Worm (Caenorhabditis elegans): ENCODE results near the gene F40G12.4.
A peak's percentile ranks its signal among the peaks of the same experiment; 100 is the strongest.

F40G12.4 gene

DNA sequence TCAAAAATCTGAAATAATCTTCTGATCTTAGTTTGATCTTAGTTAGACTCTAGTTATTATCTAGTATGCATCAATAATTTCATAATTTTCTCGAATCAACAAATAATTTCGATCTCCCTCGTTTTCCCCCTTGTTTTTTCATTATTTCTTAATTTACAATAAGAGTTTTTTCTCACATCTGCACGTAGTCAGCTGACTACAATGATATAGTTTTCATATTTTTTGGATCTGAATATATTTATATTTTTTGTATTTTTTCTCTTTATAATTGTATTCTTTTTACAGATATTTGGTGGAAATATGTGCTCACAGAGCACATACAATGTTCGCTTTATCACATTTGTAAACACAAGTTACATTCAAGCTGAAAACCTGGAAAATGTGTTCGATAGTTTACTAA lies 24.6 kb downstream of the F40G12.4 start, which contains the start of gene sre-7:
sre-7 (plus strand) TSS at position 301 of the 400 bp plus-strand sequence.
- TF ChIP-seq nhr-2 (tag; optimal IDR thresholded peaks at IDR 0.05), result no peak
- TF ChIP-seq tbx-8 (GFP tag; optimal IDR thresholded peaks at IDR 0.05), result no peak
- TF ChIP-seq nhr-28 (tag; optimal IDR thresholded peaks at IDR 0.05), result no peak
- TF ChIP-seq M03D4.4 (tag; optimal IDR thresholded peaks at IDR 0.05), result no peak
- TF ChIP-seq pha-4 (tag; optimal IDR thresholded peaks at IDR 0.05), result no peak
- TF ChIP-seq hlh-1 (tag; optimal IDR thresholded peaks at IDR 0.05), result no peak
- TF ChIP-seq unc-120 (tag; optimal IDR thresholded peaks at IDR 0.05; ENCODE audit: poor library complexity, severe bottlenecking), result no peak
- TF ChIP-seq flh-1 (GFP tag; optimal IDR thresholded peaks at IDR 0.05), result no peak
- TF ChIP-seq nhr-237 (tag; optimal IDR thresholded peaks at IDR 0.05), result no peak
- TF ChIP-seq nhr-12 (tag; optimal IDR thresholded peaks at IDR 0.05), result no peak

DNA sequence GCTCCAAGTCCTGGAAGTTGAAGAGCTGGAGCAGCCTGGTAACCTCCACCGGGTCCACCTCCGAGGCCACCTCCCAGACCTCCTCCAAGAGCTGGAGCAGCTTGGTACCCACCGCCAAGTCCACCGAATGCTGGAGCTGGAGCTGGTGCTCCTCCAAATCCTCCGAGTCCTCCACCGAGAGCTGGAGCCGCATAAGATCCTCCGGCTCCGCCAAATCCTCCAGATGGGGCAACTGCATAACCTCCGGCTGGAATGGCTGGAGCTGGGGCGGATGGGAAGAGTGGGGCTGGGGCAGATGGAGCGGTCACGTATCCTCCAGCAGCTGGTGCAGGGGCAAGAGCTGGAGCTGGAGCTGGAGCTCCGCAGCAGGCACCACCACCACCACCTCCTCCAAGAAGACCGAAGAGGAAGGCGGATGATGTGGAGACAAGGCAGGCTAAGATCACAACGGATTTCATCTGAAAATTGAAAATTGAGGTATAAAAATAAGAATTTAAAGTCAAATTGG lies 27.8 kb downstream of the F40G12.4 start, which contains the start of gene K02E11.10:
K02E11.10 (minus strand) TSS at position 458 of the 508 bp plus-strand sequence.
- no peak for TF ChIP-seq nhr-2 (tag; optimal IDR thresholded peaks at IDR 0.05)
- no peak for TF ChIP-seq unc-120 (tag; optimal IDR thresholded peaks at IDR 0.05; ENCODE audit: poor library complexity, severe bottlenecking)
- TF ChIP-seq lsy-2 (tag; optimal IDR thresholded peaks at IDR 0.05), result no peak
- no peak for TF ChIP-seq nhr-28 (tag; optimal IDR thresholded peaks at IDR 0.05)
- no peak for TF ChIP-seq ztf-11 (tag; optimal IDR thresholded peaks at IDR 0.05)
- TF ChIP-seq elt-3 (tag; optimal IDR thresholded peaks at IDR 0.05), result no peak
- TF ChIP-seq mab-5 (tag; optimal IDR thresholded peaks at IDR 0.05), result no peak
- no peak for TF ChIP-seq lin-13 (tag; optimal IDR thresholded peaks at IDR 0.05)
- TF ChIP-seq zip-8 (tag; optimal IDR thresholded peaks at IDR 0.05), result no peak
- TF ChIP-seq flh-1 (GFP tag; optimal IDR thresholded peaks at IDR 0.05), result no peak
- no peak for TF ChIP-seq ceh-43 (GFP tag; optimal IDR thresholded peaks at IDR 0.05)
- no peak for TF ChIP-seq bed-3 (GFP tag; optimal IDR thresholded peaks at IDR 0.05)

DNA sequence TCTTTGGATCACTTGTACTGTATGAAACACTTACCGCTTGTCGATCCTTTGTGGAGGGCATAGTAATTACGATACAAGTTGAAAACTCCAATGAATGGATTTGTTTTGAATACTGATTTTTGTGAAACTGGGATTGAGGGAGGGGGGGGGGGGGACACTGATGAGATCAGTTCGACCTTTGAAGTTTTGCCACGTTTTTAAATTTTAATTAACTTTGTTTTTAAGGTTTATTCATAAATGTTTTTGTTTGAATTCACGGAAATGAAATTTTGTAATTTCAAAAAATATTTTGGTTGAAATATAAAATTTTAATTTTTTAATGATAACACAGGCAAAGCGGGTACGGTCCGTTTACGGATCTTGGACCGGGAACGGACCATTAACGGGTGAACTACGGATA lies 32.6 kb downstream of the F40G12.4 start, which contains the start of gene ent-3:
ent-3 (minus strand) TSS at position 101 of the 400 bp plus-strand sequence.
- TF ChIP-seq flh-1 (GFP tag; optimal IDR thresholded peaks at IDR 0.05), result no peak
- no peak for TF ChIP-seq cnd-1 (tag; optimal IDR thresholded peaks at IDR 0.05)
- no peak for TF ChIP-seq elt-1 (tag; optimal IDR thresholded peaks at IDR 0.05; ENCODE audit: borderline replicate concordance, insufficient read depth)
- TF ChIP-seq lsy-2 (tag; optimal IDR thresholded peaks at IDR 0.05), result no peak
- TF ChIP-seq sptf-1 (tag; optimal IDR thresholded peaks at IDR 0.05), result no peak
- TF ChIP-seq blmp-1 (tag; optimal IDR thresholded peaks at IDR 0.05), result no peak
- TF ChIP-seq nhr-12 (tag; optimal IDR thresholded peaks at IDR 0.05), result no peak
- TF ChIP-seq sem-2 (GFP tag; optimal IDR thresholded peaks at IDR 0.05), result no peak
- no peak for TF ChIP-seq ceh-43 (GFP tag; optimal IDR thresholded peaks at IDR 0.05)
- TF ChIP-seq nhr-237 (tag; optimal IDR thresholded peaks at IDR 0.05), result no peak

DNA sequence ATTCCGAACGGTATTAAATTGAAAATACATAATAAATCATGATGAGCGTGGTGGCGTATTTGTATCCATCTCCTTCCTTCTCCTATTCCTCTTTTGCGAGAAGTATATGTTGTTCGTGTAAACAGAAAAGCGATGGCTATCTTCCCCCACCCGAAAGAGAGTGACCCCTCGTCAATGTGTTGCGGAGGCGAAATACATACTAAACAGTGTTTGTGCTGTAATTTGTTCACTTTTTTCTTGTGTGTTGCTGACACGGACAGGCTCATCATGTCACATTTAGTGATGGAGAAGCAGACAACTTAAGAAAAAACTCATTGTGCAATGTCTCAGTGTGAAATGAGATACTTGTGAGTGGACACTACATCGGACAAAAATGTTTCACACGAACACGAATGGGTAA lies 36.9 kb downstream of the F40G12.4 start:
- TF ChIP-seq lsy-2 (tag; optimal IDR thresholded peaks at IDR 0.05), result no peak
- TF ChIP-seq ceh-83 (GFP tag; optimal IDR thresholded peaks at IDR 0.05), result no peak
- TF ChIP-seq unc-39 (tag; optimal IDR thresholded peaks at IDR 0.05), result no peak
- TF ChIP-seq ces-1 (GFP tag; optimal IDR thresholded peaks at IDR 0.05), result no peak
- no peak for TF ChIP-seq lin-32 (GFP tag; optimal IDR thresholded peaks at IDR 0.05)
- no peak for TF ChIP-seq bed-3 (GFP tag; optimal IDR thresholded peaks at IDR 0.05)

DNA sequence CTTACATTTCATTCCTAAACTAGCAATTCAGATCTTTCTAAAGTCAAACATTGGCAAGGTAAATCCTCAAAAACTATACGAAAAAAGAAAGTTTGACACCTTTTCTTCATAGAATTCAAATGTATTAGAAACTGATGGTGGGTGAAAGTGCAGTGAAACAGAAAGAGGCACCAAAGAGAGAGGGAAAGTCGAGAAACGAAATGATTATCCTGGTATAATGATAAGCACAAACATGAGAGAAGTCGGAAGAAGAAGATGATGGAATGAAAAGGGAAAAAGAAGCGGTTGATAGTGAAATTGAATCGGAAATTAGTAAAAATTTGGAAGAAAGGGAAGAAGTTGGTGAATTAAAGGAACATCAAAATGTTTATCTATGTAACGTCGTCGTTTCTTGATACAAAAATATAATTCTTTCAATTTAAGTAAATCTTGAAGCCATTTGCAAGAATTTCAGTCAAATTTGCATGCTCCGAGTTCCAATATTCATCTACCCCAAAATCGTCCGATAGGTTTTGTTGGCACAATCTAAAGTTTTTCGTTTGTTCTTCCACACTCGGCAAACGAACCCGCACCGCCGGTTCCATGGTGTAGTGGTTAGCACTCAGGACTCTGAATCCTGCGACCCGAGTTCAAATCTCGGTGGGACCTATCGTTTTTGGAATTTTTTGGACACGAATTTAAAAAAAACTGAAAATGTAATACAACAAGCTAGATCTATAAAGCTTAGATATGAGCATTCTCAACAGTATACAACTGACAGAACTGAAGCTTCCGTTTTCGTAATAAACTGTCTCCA lies 37.5 kb downstream of the F40G12.4 start:
- peak; percentile 68 for TF ChIP-seq blmp-1 (tag; optimal IDR thresholded peaks at IDR 0.05)
- TF ChIP-seq nhr-237 (tag; optimal IDR thresholded peaks at IDR 0.05), result no peak

DNA sequence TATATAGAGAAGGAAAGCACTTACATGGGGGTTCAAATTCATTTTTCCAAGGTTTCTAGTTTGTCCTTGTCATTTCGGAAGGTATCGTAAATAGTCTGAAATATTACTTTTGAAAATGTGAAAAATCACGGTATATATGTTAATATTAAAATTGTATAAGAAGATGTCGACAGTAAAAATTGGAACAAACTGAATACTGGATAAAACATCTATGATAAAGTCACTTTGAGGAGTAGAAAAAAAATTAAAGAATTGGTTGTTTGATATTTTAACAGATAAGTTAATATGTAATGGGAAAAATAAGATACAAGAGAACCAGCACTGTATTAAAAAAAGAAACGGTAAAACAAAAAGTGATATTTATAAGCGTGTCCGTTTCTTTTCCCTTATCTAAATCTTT lies 42.1 kb downstream of the F40G12.4 start, which contains the start of gene nep-21:
nep-21 (minus strand) TSS at position 101 of the 400 bp plus-strand sequence.
- no peak for TF ChIP-seq zip-8 (tag; optimal IDR thresholded peaks at IDR 0.05)
- no peak for TF ChIP-seq mep-1 (tag; optimal IDR thresholded peaks at IDR 0.05)
- TF ChIP-seq tbx-8 (GFP tag; optimal IDR thresholded peaks at IDR 0.05), result no peak
- TF ChIP-seq lin-32 (GFP tag; optimal IDR thresholded peaks at IDR 0.05), result no peak
- no peak for TF ChIP-seq ceh-83 (GFP tag; optimal IDR thresholded peaks at IDR 0.05)
- TF ChIP-seq nhr-12 (tag; optimal IDR thresholded peaks at IDR 0.05), result no peak
- TF ChIP-seq elt-1 (tag; optimal IDR thresholded peaks at IDR 0.05; ENCODE audit: borderline replicate concordance, insufficient read depth), result no peak
- TF ChIP-seq unc-62 (GFP tag; optimal IDR thresholded peaks at IDR 0.05), result no peak
- TF ChIP-seq sptf-1 (tag; optimal IDR thresholded peaks at IDR 0.05), result no peak
- TF ChIP-seq nhr-28 (tag; optimal IDR thresholded peaks at IDR 0.05), result no peak
- no peak for TF ChIP-seq ceh-39 (tag; optimal IDR thresholded peaks at IDR 0.05)
- no peak for TF ChIP-seq ztf-11 (tag; optimal IDR thresholded peaks at IDR 0.05)
- TF ChIP-seq hlh-1 (tag; optimal IDR thresholded peaks at IDR 0.05), result no peak
- TF ChIP-seq pha-4 (tag; optimal IDR thresholded peaks at IDR 0.05), result no peak
- no peak for TF ChIP-seq ces-1 (GFP tag; optimal IDR thresholded peaks at IDR 0.05)
- no peak for TF ChIP-seq ham-2 (GFP tag; optimal IDR thresholded peaks at IDR 0.05)

Measured in whole organism, mixed stage, embryonic.